Fruit fly (Drosophila melanogaster) whole organism, embryonic: ENCODE measurements around the gene Eato.
A peak's percentile ranks its signal among the peaks of the same experiment; 100 is the strongest.

Experiments used
- ATbp ChIP-seq: fragments of 200-800 bp; sonication (Bioruptor generic); optimal IDR thresholded peaks from 2 replicates; lab custom pipeline; 2017; ENCODE audit warnings: missing biosample characterization, mild to moderate bottlenecking, missing genetic modification characterization, missing genetic modification reagents
- Aef1 ChIP-seq: fragments of 200-800 bp; sonication (Bioruptor generic); IDR thresholded peaks from 3 replicates; pipeline ENCODE4 v1.3.6; 2022; ENCODE audit warnings: missing biosample characterization, missing genetic modification characterization
- Atf6 ChIP-seq: fragments of 200-800 bp; sonication (Bioruptor generic); IDR thresholded peaks from 2 replicates; pipeline ENCODE4 v1.3.6; 2022; ENCODE audit warnings: missing biosample characterization, missing genetic modification characterization
- BEAF-32 ChIP-seq: fragments of 200-800 bp; sonication (Bioruptor generic); optimal IDR thresholded peaks from 3 replicates; lab custom pipeline; 2017; ENCODE audit warnings: missing biosample characterization, missing genetic modification characterization, mild to moderate bottlenecking, moderate library complexity, missing genetic modification reagents
- CG10267 ChIP-seq: fragments of 200-800 bp; sonication (Bioruptor generic); optimal IDR thresholded peaks from 2 replicates; lab custom pipeline; 2018; ENCODE audit warnings: missing biosample characterization, mild to moderate bottlenecking, missing genetic modification characterization, moderate library complexity
- CG10431 ChIP-seq: fragments of 200-800 bp; sonication (Bioruptor generic); optimal IDR thresholded peaks from 3 replicates; lab custom pipeline; 2018; ENCODE audit warnings: missing biosample characterization, mild to moderate bottlenecking, missing genetic modification characterization
- CG11093 ChIP-seq: fragments of 200-800 bp; sonication (Bioruptor generic); IDR thresholded peaks from 3 replicates; pipeline ENCODE4 v1.3.6; 2022; ENCODE audit warnings: missing biosample characterization, missing genetic modification characterization
- CG11398 ChIP-seq: fragments of 200-800 bp; sonication (Bioruptor generic); optimal IDR thresholded peaks from 2 replicates; lab custom pipeline; 2016; ENCODE audit warnings: missing biosample characterization, missing genetic modification characterization
- CG12104 ChIP-seq: fragments of 200-800 bp; sonication (Bioruptor generic); optimal IDR thresholded peaks from 3 replicates; lab custom pipeline; 2016; ENCODE audit warnings: missing biosample characterization, missing genetic modification characterization
- CG14050 ChIP-seq: fragments of 200-800 bp; sonication (Bioruptor generic); IDR thresholded peaks from 3 replicates; pipeline ENCODE4 v1.3.6; 2022; ENCODE audit warnings: missing biosample characterization, missing genetic modification characterization
- CG15073 ChIP-seq: fragments of 200-800 bp; sonication (Bioruptor generic); optimal IDR thresholded peaks from 2 replicates; lab custom pipeline; 2016; ENCODE audit warnings: missing biosample characterization, missing genetic modification characterization
- CG18764 ChIP-seq: fragments of 200-800 bp; sonication (Bioruptor generic); optimal IDR thresholded peaks from 3 replicates; lab custom pipeline; 2016; ENCODE audit warnings: missing biosample characterization, missing genetic modification characterization
- CG2875 ChIP-seq: fragments of 200-800 bp; sonication (Bioruptor generic); optimal IDR thresholded peaks from 2 replicates; lab custom pipeline; 2017; ENCODE audit warnings: missing biosample characterization, mild to moderate bottlenecking, missing genetic modification characterization, missing genetic modification reagents
- CG6791 ChIP-seq: fragments of 200-800 bp; sonication (Bioruptor generic); IDR thresholded peaks from 3 replicates; pipeline ENCODE4 v1.3.6; 2022; ENCODE audit warnings: missing biosample characterization, missing genetic modification characterization; ENCODE audit not compliant: partially characterized antibody
- CG7987 ChIP-seq: fragments of 200-800 bp; sonication (Bioruptor generic); optimal IDR thresholded peaks from 2 replicates; lab custom pipeline; 2018; ENCODE audit warnings: missing biosample characterization, mild to moderate bottlenecking, missing genetic modification characterization, moderate library complexity
- CG8290 ChIP-seq, 3 experiments: fragments of 200-800 bp; sonication (Bioruptor generic); optimal IDR thresholded peaks; 2 replicates each; lab custom pipeline; 2016 to 2019; ENCODE audit warnings: missing biosample characterization in 3 of 3, missing genetic modification characterization in 3 of 3, mild to moderate bottlenecking in 2 of 3, moderate library complexity in 1 of 3
- CG8944 ChIP-seq: fragments of 200-800 bp; sonication (Bioruptor generic); optimal IDR thresholded peaks from 3 replicates; lab custom pipeline; 2016; ENCODE audit warnings: missing biosample characterization, missing genetic modification characterization
- CHES-1-like ChIP-seq: fragments of 200-800 bp; sonication (Bioruptor generic); optimal IDR thresholded peaks from 2 replicates; lab custom pipeline; 2016; ENCODE audit warnings: missing biosample characterization, missing genetic modification characterization
- D ChIP-seq, 2 experiments: fragments of 200-800 bp in 1 of 2; fragments of >200 bp in 1 of 2; sonication (Bioruptor generic) in 1 of 2; optimal IDR thresholded peaks; 2 replicates in 1 of 2; 3 replicates in 1 of 2; lab custom pipeline; 2017; ENCODE audit warnings: mild to moderate bottlenecking in 1 of 2, missing biosample characterization in 1 of 2, missing genetic modification characterization in 1 of 2, missing genetic modification reagents in 1 of 2
- Dad ChIP-seq: fragments of 200-800 bp; sonication (Bioruptor generic); optimal IDR thresholded peaks from 3 replicates; lab custom pipeline; 2016; ENCODE audit warnings: missing biosample characterization, missing genetic modification characterization
- Doc3 ChIP-seq: fragments of 200-800 bp; sonication (Bioruptor generic); IDR thresholded peaks from 3 replicates; pipeline ENCODE4 v1.3.6; 2022; ENCODE audit warnings: missing biosample characterization, missing genetic modification characterization; ENCODE audit not compliant: partially characterized antibody
- Dp ChIP-seq: fragments of 200-800 bp; sonication (Bioruptor generic); optimal IDR thresholded peaks from 2 replicates; lab custom pipeline; 2018; ENCODE audit warnings: missing biosample characterization, mild to moderate bottlenecking, missing genetic modification characterization, moderate library complexity
- ERR ChIP-seq: fragments of 200-800 bp; sonication (Bioruptor generic); optimal IDR thresholded peaks from 2 replicates; lab custom pipeline; 2016; ENCODE audit warnings: missing biosample characterization, missing genetic modification characterization
- Gsc ChIP-seq: fragments of 200-800 bp; sonication (Bioruptor generic); IDR thresholded peaks from 2 replicates; pipeline ENCODE4 v1.3.6; 2022; ENCODE audit warnings: missing biosample characterization, missing genetic modification characterization
- MESR4 ChIP-seq: fragments of 200-800 bp; sonication (Bioruptor generic); optimal IDR thresholded peaks from 2 replicates; lab custom pipeline; 2018; ENCODE audit warnings: missing biosample characterization, mild to moderate bottlenecking, missing genetic modification characterization, moderate library complexity
- NC2β ChIP-seq: fragments of 200-800 bp; sonication (Bioruptor generic); optimal IDR thresholded peaks from 2 replicates; lab custom pipeline; 2016; ENCODE audit warnings: missing biosample characterization, missing genetic modification characterization
- Side ChIP-seq: fragments of 200-800 bp; sonication (Bioruptor generic); optimal IDR thresholded peaks from 2 replicates; lab custom pipeline; 2016; ENCODE audit warnings: missing biosample characterization, missing genetic modification characterization
- Sox102F ChIP-seq: fragments of 200-800 bp; sonication (Bioruptor generic); optimal IDR thresholded peaks from 2 replicates; lab custom pipeline; 2018; ENCODE audit warnings: missing biosample characterization, mild to moderate bottlenecking, missing genetic modification characterization, moderate library complexity
- Trl ChIP-seq, 3 experiments: fragments of >200 bp in 2 of 3; fragments of 200-800 bp in 1 of 3; sonication (Bioruptor generic) in 1 of 3; optimal IDR thresholded peaks; 2 replicates in 1 of 3; 3 replicates in 2 of 3; lab custom pipeline; 2016 to 2017; ENCODE audit warnings: missing biosample characterization in 1 of 3, missing genetic modification characterization in 1 of 3
- Xbp1 ChIP-seq: fragments of 200-800 bp; sonication (Bioruptor generic); optimal IDR thresholded peaks from 3 replicates; lab custom pipeline; 2016; ENCODE audit warnings: missing biosample characterization, mild to moderate bottlenecking, missing genetic modification characterization
- ato ChIP-seq: fragments of 200-800 bp; sonication (Bioruptor generic); IDR thresholded peaks from 2 replicates; pipeline ENCODE4 v1.3.6; 2022; ENCODE audit warnings: missing biosample characterization, missing genetic modification characterization; ENCODE audit not compliant: partially characterized antibody
- dpn ChIP-seq, 2 experiments: fragments of 200-800 bp; sonication (Bioruptor generic); optimal IDR thresholded peaks; 3 replicates each; lab custom pipeline; 2016; ENCODE audit warnings: missing biosample characterization in 2 of 2, missing genetic modification characterization in 2 of 2
- dysf ChIP-seq: fragments of 200-800 bp; sonication (Bioruptor generic); IDR thresholded peaks from 3 replicates; pipeline ENCODE4 v1.3.6; 2022; ENCODE audit warnings: missing biosample characterization, missing genetic modification characterization
- exex ChIP-seq: fragments of 200-800 bp; sonication (Bioruptor generic); optimal IDR thresholded peaks from 4 replicates; lab custom pipeline; 2018; ENCODE audit warnings: missing biosample characterization, mild to moderate bottlenecking, missing genetic modification characterization, moderate library complexity
- gfzf ChIP-seq: fragments of 200-800 bp; sonication (Bioruptor generic); optimal IDR thresholded peaks from 2 replicates; lab custom pipeline; 2016; ENCODE audit warnings: missing biosample characterization, mild to moderate bottlenecking, missing genetic modification characterization, moderate library complexity
- hb ChIP-seq: fragments of 200-800 bp; sonication (Bioruptor generic); IDR thresholded peaks from 3 replicates; pipeline ENCODE4 v1.3.6; 2022; ENCODE audit warnings: missing biosample characterization, missing genetic modification characterization; ENCODE audit not compliant: partially characterized antibody
- klu ChIP-seq: fragments of 200-800 bp; sonication (Bioruptor generic); IDR thresholded peaks from 2 replicates; pipeline ENCODE4 v1.3.6; 2022; ENCODE audit warnings: missing biosample characterization, missing genetic modification characterization
- lbe ChIP-seq: fragments of 200-800 bp; sonication (Bioruptor generic); optimal IDR thresholded peaks from 2 replicates; lab custom pipeline; 2016; ENCODE audit warnings: missing biosample characterization, mild to moderate bottlenecking, missing genetic modification characterization
- lov ChIP-seq, 2 experiments: fragments of 200-800 bp in 1 of 2; fragments of >200 bp in 1 of 2; sonication (Bioruptor generic) in 1 of 2; IDR thresholded peaks in 1 of 2; optimal IDR thresholded peaks in 1 of 2; 2 replicates in 1 of 2; 3 replicates in 1 of 2; pipeline versions ENCODE4 v1.3.6 to Lab custom; 2017 to 2022; ENCODE audit warnings: missing biosample characterization in 1 of 2, missing genetic modification characterization in 1 of 2
- nau ChIP-seq: fragments of 200-800 bp; sonication (Bioruptor generic); optimal IDR thresholded peaks from 3 replicates; lab custom pipeline; 2017; ENCODE audit warnings: missing biosample characterization, mild to moderate bottlenecking, missing genetic modification characterization, missing genetic modification reagents
- nom ChIP-seq: fragments of 200-800 bp; sonication (Bioruptor generic); optimal IDR thresholded peaks from 2 replicates; lab custom pipeline; 2017; ENCODE audit warnings: missing biosample characterization, missing genetic modification characterization, mild to moderate bottlenecking, moderate library complexity, missing genetic modification reagents
- pan ChIP-seq, 4 experiments: fragments of >200 bp in 3 of 4; fragments of 200-800 bp in 1 of 4; sonication (Bioruptor generic) in 1 of 4; optimal IDR thresholded peaks in 3 of 4; IDR thresholded peaks in 1 of 4; 2 replicates each; pipeline versions ENCODE4 v1.3.6 to Lab custom; 2017 to 2022; ENCODE audit warnings: missing biosample characterization in 2 of 4, missing genetic modification characterization in 2 of 4, mixed read lengths in 1 of 4
- pb ChIP-seq: fragments of 200-800 bp; sonication (Bioruptor generic); optimal IDR thresholded peaks from 3 replicates; lab custom pipeline; 2016; ENCODE audit warnings: missing biosample characterization, missing genetic modification characterization
- peb ChIP-seq: fragments of 200-800 bp; sonication (Bioruptor generic); IDR thresholded peaks from 2 replicates; pipeline ENCODE4 v1.3.6; 2022; ENCODE audit warnings: missing biosample characterization, missing genetic modification characterization
- sna ChIP-seq: fragments of 200-800 bp; sonication (Bioruptor generic); IDR thresholded peaks from 2 replicates; pipeline ENCODE4 v1.3.6; 2022; ENCODE audit warnings: missing biosample characterization, missing genetic modification characterization; ENCODE audit not compliant: partially characterized antibody
- stwl ChIP-seq: fragments of 200-800 bp; sonication (Bioruptor generic); optimal IDR thresholded peaks from 3 replicates; lab custom pipeline; 2018; ENCODE audit warnings: missing biosample characterization, mild to moderate bottlenecking, missing genetic modification characterization, moderate library complexity
- sug ChIP-seq: fragments of 200-800 bp; optimal IDR thresholded peaks from 2 replicates; lab custom pipeline; 2019; ENCODE audit warnings: missing biosample characterization, mild to moderate bottlenecking, missing genetic modification characterization, moderate library complexity
- vfl ChIP-seq: fragments of 200-800 bp; sonication (Bioruptor generic); optimal IDR thresholded peaks from 2 replicates; lab custom pipeline; 2016; ENCODE audit warnings: missing biosample characterization, missing genetic modification characterization

The Eato gene

dm6 chr2L:13811323-13811722 lies 27.4 kb downstream of the Eato start, which contains the start of the genes Adat1 and CG16865 (continued):
- TF ChIP-seq CG11093: no peak
- TF ChIP-seq CG15073 (GFP tag; lab: Kevin White, UChicago): no peak
- TF ChIP-seq D (optimal IDR thresholded peaks at IDR 0.05; lab: Kevin White, UChicago): no peak
- TF ChIP-seq D (GFP tag; optimal IDR thresholded peaks at IDR 0.05; lab: Kevin White, UChicago): no peak
- no peak for TF ChIP-seq Trl (optimal IDR thresholded peaks at IDR 0.05; lab: Kevin White, UChicago)
- no peak for TF ChIP-seq Trl (GFP tag; optimal IDR thresholded peaks at IDR 0.05; lab: Kevin White, UChicago)
- TF ChIP-seq Side: no peak
- no peak for TF ChIP-seq nau (GFP tag; lab: Kevin White, UChicago)
- no peak for TF ChIP-seq dysf (GFP tag; lab: Robert Waterston, UW)
- TF ChIP-seq MESR4 (GFP tag; lab: Kevin White, UChicago): peak; percentile 46
- peak; percentile 48; the same call in 2 of the 3 replicates for TF ChIP-seq CG6791 (GFP tag; lab: Robert Waterston, UW)
- no peak for TF ChIP-seq nom (GFP tag; lab: Kevin White, UChicago)
- no peak for TF ChIP-seq vfl (GFP tag; lab: Kevin White, UChicago)
- no peak for TF ChIP-seq CG12104 (GFP tag; lab: Kevin White, UChicago)
- TF ChIP-seq gfzf (GFP tag; lab: Kevin White, UChicago): peak; percentile 76
- no peak for TF ChIP-seq CHES-1-like (GFP tag; lab: Kevin White, UChicago)
- TF ChIP-seq Sox102F (GFP tag; lab: Kevin White, UChicago): no peak
- no peak for TF ChIP-seq Aef1 (GFP tag; lab: Robert Waterston, UW)
- no peak for TF ChIP-seq CG11398 (GFP tag; lab: Kevin White, UChicago)
- TF ChIP-seq NC2β (GFP tag; lab: Kevin White, UChicago): no peak
- TF ChIP-seq pan (optimal IDR thresholded peaks at IDR 0.05; lab: Kevin White, UChicago): no peak
- no peak for TF ChIP-seq pan (GFP tag; optimal IDR thresholded peaks at IDR 0.05 in 1 of 2, IDR thresholded peaks at IDR 0.05 in 1 of 2)
- TF ChIP-seq exex (tag; lab: Kevin White, UChicago): no peak
- TF ChIP-seq CG10267 (tag; lab: Kevin White, UChicago): peak; percentile 23
- peak; percentile 61; the same call in 1 of the 2 replicates for TF ChIP-seq ato (GFP tag; lab: Robert Waterston, UW)
- no peak for TF ChIP-seq pb (GFP tag; lab: Kevin White, UChicago)
- no peak for TF ChIP-seq dpn (GFP tag; optimal IDR thresholded peaks at IDR 0.05; lab: Kevin White, UChicago)
- TF ChIP-seq Atf6 (GFP tag; lab: Robert Waterston, UW): no peak
- no peak for TF ChIP-seq ERR (GFP tag; lab: Kevin White, UChicago)
- no peak for TF ChIP-seq ATbp
- TF ChIP-seq sna: no peak; the same call in 1 of the 2 replicates
- TF ChIP-seq lov (optimal IDR thresholded peaks at IDR 0.05; lab: Kevin White, UChicago): no peak
- no peak for TF ChIP-seq lov (GFP tag; IDR thresholded peaks at IDR 0.05; lab: Robert Waterston, UW)
- no peak for TF ChIP-seq CG2875 (GFP tag; lab: Kevin White, UChicago)
- TF ChIP-seq CG10431: no peak
- TF ChIP-seq peb (GFP tag; lab: Robert Waterston, UW): no peak
- no peak for TF ChIP-seq Dad (GFP tag; lab: Kevin White, UChicago)
- peak; percentile 53 for TF ChIP-seq BEAF-32 (GFP tag; lab: Kevin White, UChicago)
- TF ChIP-seq CG7987 (GFP tag; lab: Kevin White, UChicago): peak; percentile 6
- no peak for TF ChIP-seq CG18764 (GFP tag; lab: Kevin White, UChicago)
- no peak for TF ChIP-seq klu (GFP tag; lab: Robert Waterston, UW)
- 0 out of 3 replicates have a peak, but pooled peaks have one; percentile 28 for TF ChIP-seq Doc3 (GFP tag; lab: Robert Waterston, UW)
- TF ChIP-seq Dp: peak; percentile 32
- TF ChIP-seq Gsc: no peak
- TF ChIP-seq CG14050 (GFP tag; lab: Robert Waterston, UW): no peak
- no peak for TF ChIP-seq hb (GFP tag; lab: Robert Waterston, UW)
- TF ChIP-seq CG8944 (GFP tag; lab: Kevin White, UChicago): no peak
- TF ChIP-seq lbe (GFP tag; lab: Kevin White, UChicago): no peak
- no peak for TF ChIP-seq Xbp1
- peak; percentile 87 for TF ChIP-seq stwl (tag; lab: Kevin White, UChicago)
- TF ChIP-seq sug (tag; lab: Kevin White, UChicago): no peak
- no peak for TF ChIP-seq CG8290 (GFP tag; optimal IDR thresholded peaks at IDR 0.05; lab: Kevin White, UChicago)
- TF ChIP-seq CG8290 (tag; optimal IDR thresholded peaks at IDR 0.05; lab: Kevin White, UChicago): no peak
